Worm (Caenorhabditis elegans) whole organism, early embryonic: ENCODE data around the gene srw-82.
"Not testable (repeated sequence)": the region's sequence is repeated elsewhere in the genome, so short reads cannot be mapped to it uniquely, and the experiment has no call there.

Source experiments
- B0310.2 ChIP-seq: sonication (generic microtip); optimal IDR thresholded peaks from 2 replicates; lab custom pipeline; 2016; ENCODE audit warnings: mild to moderate bottlenecking, missing genetic modification characterization, missing compliant biosample characterization
- F13C5.2 ChIP-seq: sonication (generic microtip); optimal IDR thresholded peaks from 2 replicates; lab custom pipeline; 2017; ENCODE audit warnings: mild to moderate bottlenecking, missing genetic modification characterization, inconsistent platforms, missing compliant biosample characterization
- aly-1 ChIP-seq: sonication (generic microtip); optimal IDR thresholded peaks from 2 replicates; lab custom pipeline; 2016; ENCODE audit warnings: missing genetic modification characterization, missing compliant biosample characterization
- ama-1 ChIP-seq: fragments of 150-350 bp; optimal IDR thresholded peaks from 2 replicates; lab custom pipeline; 2014
- ceh-13 ChIP-seq: fragments of 200-800 bp; sonication (Bioruptor generic); optimal IDR thresholded peaks from 2 replicates; lab custom pipeline; 2018; ENCODE audit warnings: mild to moderate bottlenecking, missing genetic modification characterization, missing compliant biosample characterization
- ceh-36 ChIP-seq: sonication (generic microtip); optimal IDR thresholded peaks from 2 replicates; lab custom pipeline; 2016; ENCODE audit warnings: missing genetic modification characterization, inconsistent platforms, missing compliant biosample characterization
- ets-7 ChIP-seq: sonication (generic microtip); optimal IDR thresholded peaks from 2 replicates; lab custom pipeline; 2016; ENCODE audit warnings: missing genotype, missing genetic modification characterization, missing compliant biosample characterization
- flt-1 ChIP-seq: fragments of 200-800 bp; sonication (Bioruptor generic); IDR thresholded peaks from 2 replicates; pipeline ENCODE4 v1.3.6; 2022; ENCODE audit warnings: missing genetic modification characterization, missing compliant biosample characterization
- hmbx-1 ChIP-seq: sonication (generic microtip); optimal IDR thresholded peaks from 2 replicates; lab custom pipeline; 2016; ENCODE audit warnings: mild to moderate bottlenecking, missing genetic modification characterization, missing compliant biosample characterization
- hmg-4 ChIP-seq: fragments of 200-800 bp; sonication (Bioruptor generic); optimal IDR thresholded peaks from 2 replicates; lab custom pipeline; 2018; ENCODE audit warnings: mild to moderate bottlenecking, missing genetic modification characterization, missing compliant biosample characterization
- hnd-1 ChIP-seq: sonication (generic microtip); optimal IDR thresholded peaks from 2 replicates; lab custom pipeline; 2016; ENCODE audit warnings: missing genetic modification characterization, missing compliant biosample characterization
- pes-1 ChIP-seq: fragments of 200-800 bp; sonication (Bioruptor generic); IDR thresholded peaks from 2 replicates; pipeline ENCODE4 v1.3.6; 2022; ENCODE audit warnings: missing genetic modification reagents, missing genetic modification characterization, missing compliant biosample characterization
- scrt-1 ChIP-seq: fragments of 200-800 bp; sonication (Bioruptor generic); IDR thresholded peaks from 2 replicates; pipeline ENCODE4 v1.3.6; 2022; ENCODE audit warnings: missing genetic modification characterization, missing compliant biosample characterization
- sea-1 ChIP-seq: fragments of 200-800 bp; sonication (Bioruptor generic); conservative IDR thresholded peaks from 2 replicates; pipeline ENCODE4 v1.3.6; 2022; ENCODE audit warnings: missing genetic modification characterization, missing compliant biosample characterization
- tbx-11 ChIP-seq: fragments of 200-800 bp; sonication (Bioruptor generic); IDR thresholded peaks from 2 replicates; pipeline ENCODE4 v1.3.6; 2022; ENCODE audit warnings: missing genetic modification characterization, missing compliant biosample characterization
- tbx-37 ChIP-seq: fragments of 200-800 bp; sonication (Bioruptor generic); conservative IDR thresholded peaks from 2 replicates; pipeline ENCODE4 v1.3.6; 2022; ENCODE audit warnings: missing genetic modification reagents, missing genetic modification characterization, missing compliant biosample characterization
- tra-4 ChIP-seq: sonication (generic microtip); optimal IDR thresholded peaks from 2 replicates; lab custom pipeline; 2017; ENCODE audit warnings: missing genetic modification characterization, missing compliant biosample characterization

srw-82 gene

ce11 chrV:18431450-18431849 lies at the start of gene srw-82:
TSS of gene srw-82 (plus strand) at chrV:18431750.
- TF ChIP-seq hnd-1 (tag; lab: Kevin White, UChicago) (no peak), ets-7 (tag; lab: Kevin White, UChicago) (no peak), tbx-37 (GFP tag; lab: Robert Waterston, UW) (no peak), ceh-36 (no peak), hmbx-1 (tag; lab: Kevin White, UChicago) (no peak), F13C5.2 (tag; lab: Kevin White, UChicago) (no peak), aly-1 (tag; lab: Kevin White, UChicago) (no peak), tra-4 (tag; lab: Kevin White, UChicago) (no peak)

ce11 chrV:18382590-18382989 lies 49.0 kb upstream of the srw-82 start, which contains the start of gene nhr-288:
TSS of gene nhr-288 (minus strand) at chrV:18382690.
- TF ChIP-seq tbx-37 (GFP tag; lab: Robert Waterston, UW) = no peak
- no peak for TF ChIP-seq tbx-11 (GFP tag; lab: Robert Waterston, UW)
- TF ChIP-seq F13C5.2 (tag; lab: Kevin White, UChicago) = no peak
- TF ChIP-seq scrt-1 (GFP tag; lab: Robert Waterston, UW) = no peak
- TF ChIP-seq hnd-1 (tag; lab: Kevin White, UChicago) = no peak
- TF ChIP-seq ets-7 (tag; lab: Kevin White, UChicago) = no peak
- no peak for TF ChIP-seq ceh-13 (GFP tag; lab: Kevin White, UChicago)
- TF ChIP-seq pes-1 = no peak
- no peak for TF ChIP-seq tra-4 (tag; lab: Kevin White, UChicago)

ce11 chrV:18389046-18389445 lies 42.5 kb upstream of the srw-82 start, which contains the start of the genes Y51A2B.4 and Y51A2B.5:
TSS of gene Y51A2B.4 (minus strand) at chrV:18389146.
TSS of gene Y51A2B.5 (plus strand) at chrV:18389277.
- no peak for TF ChIP-seq B0310.2 (tag; lab: Kevin White, UChicago)
- TF ChIP-seq tra-4 (tag; lab: Kevin White, UChicago) = no peak
- TF ChIP-seq ets-7 (tag; lab: Kevin White, UChicago) = no peak
- no peak for TF ChIP-seq ama-1 (lab: Kevin White, UChicago)
- TF ChIP-seq scrt-1 (GFP tag; lab: Robert Waterston, UW) = no peak
- TF ChIP-seq pes-1 = no peak
- no peak for TF ChIP-seq hmbx-1 (tag; lab: Kevin White, UChicago)
- TF ChIP-seq sea-1 (GFP tag; lab: Robert Waterston, UW) = no peak
- no peak for TF ChIP-seq hnd-1 (tag; lab: Kevin White, UChicago)
- TF ChIP-seq flt-1 (GFP tag; lab: Robert Waterston, UW) = no peak
- no peak for TF ChIP-seq tbx-11 (GFP tag; lab: Robert Waterston, UW)
- no peak for TF ChIP-seq ceh-13 (GFP tag; lab: Kevin White, UChicago)
- TF ChIP-seq aly-1 (tag; lab: Kevin White, UChicago) = no peak
- no peak for TF ChIP-seq F13C5.2 (tag; lab: Kevin White, UChicago)
- TF ChIP-seq hmg-4 (GFP tag; lab: Kevin White, UChicago) = no peak
- TF ChIP-seq tbx-37 (GFP tag; lab: Robert Waterston, UW) = no peak
- no peak for TF ChIP-seq ceh-36

- TF ChIP-seq tra-4 (tag; lab: Kevin White, UChicago) (no peak), ets-7 (tag; lab: Kevin White, UChicago) (no peak), pes-1 (no peak), ama-1 (lab: Kevin White, UChicago) (no peak)
Measured at ce11 chrV:18394203-18394602, 37.3 kb upstream of the srw-82 start, which contains the start of gene Y51A2B.6. TSS of gene Y51A2B.6 (minus strand) at chrV:18394303.

- TF ChIP-seq tra-4 (tag; lab: Kevin White, UChicago) (no peak), tbx-37 (GFP tag; lab: Robert Waterston, UW) (no peak), aly-1 (tag; lab: Kevin White, UChicago) (no peak), ets-7 (tag; lab: Kevin White, UChicago) (no peak)
Measured at ce11 chrV:18395649-18396048, 35.9 kb upstream of the srw-82 start, which contains the start of gene Y51A2B.9. TSS of gene Y51A2B.9 (minus strand) at chrV:18395749.

- no peak for TF ChIP-seq ceh-13 (GFP tag; lab: Kevin White, UChicago)
Measured at ce11 chrV:18397814-18398213, 33.7 kb upstream of the srw-82 start, which contains the start of gene Y51A2B.16. TSS of gene Y51A2B.16 (minus strand) at chrV:18397914.

- TF ChIP-seq ceh-36 (no peak), ets-7 (tag; lab: Kevin White, UChicago) (no peak), scrt-1 (GFP tag; lab: Robert Waterston, UW) (no peak), tbx-11 (GFP tag; lab: Robert Waterston, UW) (no peak), hmg-4 (GFP tag; lab: Kevin White, UChicago) (no peak), tra-4 (tag; lab: Kevin White, UChicago) (no peak), sea-1 (GFP tag; lab: Robert Waterston, UW) (no peak), F13C5.2 (tag; lab: Kevin White, UChicago) (no peak), flt-1 (GFP tag; lab: Robert Waterston, UW) (no peak), pes-1 (no peak), ceh-13 (GFP tag; lab: Kevin White, UChicago) (no peak), aly-1 (tag; lab: Kevin White, UChicago) (no peak), hnd-1 (tag; lab: Kevin White, UChicago) (no peak), B0310.2 (tag; lab: Kevin White, UChicago) (no peak), ama-1 (lab: Kevin White, UChicago) (no peak)
Measured at ce11 chrV:18402743-18403142, 28.8 kb upstream of the srw-82 start.

- not testable (repeated sequence) for TF ChIP-seq B0310.2, ets-7, hmbx-1 (tag; lab: Kevin White, UChicago)
Measured at ce11 chrV:18404767-18405166, 26.8 kb upstream of the srw-82 start, which contains the start of gene srh-209. TSS of gene srh-209 (minus strand) at chrV:18404867.
